Worm (Caenorhabditis elegans): Measurements from ENCODE around the gene W08E12.8.
A peak's percentile ranks its signal among the peaks of the same experiment; 100 is the strongest.
"Not testable (repeated sequence)": the region's sequence is repeated elsewhere in the genome, so short reads cannot be mapped to it uniquely, and the experiment has no call there.

The W08E12.8 gene

ce11 chrIV:3311243-3311642 is 19.1 kb downstream of the W08E12.8 start, which contains the start of gene zip-11 (continued):
- TF ChIP-seq hlh-30 (tag; optimal IDR thresholded peaks at IDR 0.05; ENCODE audit: insufficient read depth) = peak; percentile 40
- TF ChIP-seq ceh-82 (tag; optimal IDR thresholded peaks at IDR 0.05) = no peak
- no peak for TF ChIP-seq nhr-42 (GFP tag; IDR thresholded peaks at IDR 0.05)
- TF ChIP-seq zfp-3 (GFP tag; conservative IDR thresholded peaks at IDR 0.05) = no peak
- 0 out of 2 replicates have a peak, but pooled peaks have one; percentile 10 for TF ChIP-seq F44E2.7 (GFP tag; IDR thresholded peaks at IDR 0.05)

- peak; percentile 82 for TF ChIP-seq ZK337.2 (GFP tag; IDR thresholded peaks at IDR 0.05)
- TF ChIP-seq zfp-2 (tag; optimal IDR thresholded peaks at IDR 0.05) = peak; percentile 72
- peak; percentile 94 for TF ChIP-seq Y48G9A.11 (GFP tag; IDR thresholded peaks at IDR 0.05)
- peak; percentile 83; the same call in 1 of the 2 replicates for TF ChIP-seq Y75B8A.6 (GFP tag; IDR thresholded peaks at IDR 0.05)
- TF ChIP-seq zfp-3 (GFP tag; conservative IDR thresholded peaks at IDR 0.05) = peak; percentile 98
- TF ChIP-seq nhr-102 (tag; optimal IDR thresholded peaks at IDR 0.05) = peak; percentile 88
- TF ChIP-seq pha-4 (GFP tag; IDR thresholded peaks at IDR 0.05) = peak; percentile 96; the same call in 1 of the 2 replicates
- not testable (repeated sequence) for TF ChIP-seq pha-4 (tag; optimal IDR thresholded peaks at IDR 0.05)
- peak; percentile 90 for TF ChIP-seq hmg-1.1 (GFP tag; IDR thresholded peaks at IDR 0.05)
- peak; percentile 45 for TF ChIP-seq mxl-3 (GFP tag; optimal IDR thresholded peaks at IDR 0.05)
- TF ChIP-seq mdt-29 (GFP tag; IDR thresholded peaks at IDR 0.05) = peak; percentile 96
- peak; percentile 97 for TF ChIP-seq D1046.2 (GFP tag; IDR thresholded peaks at IDR 0.05)
- peak; percentile 20 for TF ChIP-seq mep-1 (tag; optimal IDR thresholded peaks at IDR 0.05)
- peak; percentile 78 to 92 for TF ChIP-seq lsy-2 (tag; optimal IDR thresholded peaks at IDR 0.05)
- TF ChIP-seq dpl-1 (GFP tag; optimal IDR thresholded peaks at IDR 0.05) = peak; percentile 56
- peak; percentile 64 for TF ChIP-seq duxl-1 (tag; optimal IDR thresholded peaks at IDR 0.05; ENCODE audit: poor library complexity)
- TF ChIP-seq nhr-28 (tag; optimal IDR thresholded peaks at IDR 0.05) = peak; percentile 6
- peak; percentile 98 for TF ChIP-seq dmd-6 (GFP tag; IDR thresholded peaks at IDR 0.05)
- peak; percentile 78 for TF ChIP-seq mes-2 (tag; optimal IDR thresholded peaks at IDR 0.05; ENCODE audit: poor library complexity, severe bottlenecking)
- TF ChIP-seq dve-1 (tag; optimal IDR thresholded peaks at IDR 0.05; ENCODE audit: insufficient read depth) = peak; percentile 35
- peak; percentile 94 for TF ChIP-seq saeg-2 (GFP tag; IDR thresholded peaks at IDR 0.05)
- TF ChIP-seq tag-97 (GFP tag; IDR thresholded peaks at IDR 0.05) = 0 out of 2 replicates have a peak, but pooled peaks have one; percentile 40
- peak; percentile 84 for TF ChIP-seq arid-1 (GFP tag; conservative IDR thresholded peaks at IDR 0.05)
- peak; percentile 87 for TF ChIP-seq T20F7.1 (GFP tag; optimal IDR thresholded peaks at IDR 0.05)
- peak in 1 of 2 experiments; percentile 86; a peak in 1 of 4 replicates for TF ChIP-seq madf-5 (GFP tag; IDR thresholded peaks at IDR 0.05)
- peak; percentile 66 for TF ChIP-seq spr-1 (tag; optimal IDR thresholded peaks at IDR 0.05)
- peak; percentile 87 for TF ChIP-seq rbr-2 (tag; optimal IDR thresholded peaks at IDR 0.05)
- TF ChIP-seq tra-1 (GFP tag; IDR thresholded peaks at IDR 0.05) = peak; percentile 96
- peak; percentile 38 for TF ChIP-seq nhr-77 (tag; optimal IDR thresholded peaks at IDR 0.05)
- peak; percentile 67 for TF ChIP-seq F37D6.2 (tag; optimal IDR thresholded peaks at IDR 0.05)
- TF ChIP-seq T26A8.4 (GFP tag; IDR thresholded peaks at IDR 0.05) = peak; percentile 98
- peak; percentile 88 for TF ChIP-seq snpc-1.2 (GFP tag; IDR thresholded peaks at IDR 0.05)
- TF ChIP-seq lin-38 (GFP tag; IDR thresholded peaks at IDR 0.05) = peak; percentile 98
- TF ChIP-seq mxl-2 (GFP tag; conservative IDR thresholded peaks at IDR 0.05) = 0 out of 2 replicates have a peak, but pooled peaks have one; percentile 47
- peak; percentile 51 for TF ChIP-seq unc-130 (GFP tag; optimal IDR thresholded peaks at IDR 0.05)
- peak; percentile 22 for TF ChIP-seq F49E8.2 (tag; optimal IDR thresholded peaks at IDR 0.05; ENCODE audit: borderline replicate concordance)
- TF ChIP-seq daf-8 (GFP tag; IDR thresholded peaks at IDR 0.05) = peak; percentile 97
- TF ChIP-seq madf-9 (GFP tag; conservative IDR thresholded peaks at IDR 0.05) = peak; percentile 82
- TF ChIP-seq vab-7 (GFP tag; IDR thresholded peaks at IDR 0.05) = peak; percentile 77
- TF ChIP-seq F44E2.7 (GFP tag; IDR thresholded peaks at IDR 0.05) = peak; percentile 72; the same call in 1 of the 2 replicates
- TF ChIP-seq ctbp-1 (GFP tag; IDR thresholded peaks at IDR 0.05) = peak; percentile 79
- peak; percentile 63 for TF ChIP-seq nhr-48 (tag; optimal IDR thresholded peaks at IDR 0.05)
- peak; percentile 96 for TF ChIP-seq lin-29 (GFP tag; IDR thresholded peaks at IDR 0.05)
- peak; percentile 93 for TF ChIP-seq nhr-41 (GFP tag; IDR thresholded peaks at IDR 0.05)
Measured at ce11 chrIV:3313311-3313710, 21.1 kb downstream of the W08E12.8 start.
